Worm (Caenorhabditis elegans): ENCODE measurements around the gene srxa-19.

DNA sequence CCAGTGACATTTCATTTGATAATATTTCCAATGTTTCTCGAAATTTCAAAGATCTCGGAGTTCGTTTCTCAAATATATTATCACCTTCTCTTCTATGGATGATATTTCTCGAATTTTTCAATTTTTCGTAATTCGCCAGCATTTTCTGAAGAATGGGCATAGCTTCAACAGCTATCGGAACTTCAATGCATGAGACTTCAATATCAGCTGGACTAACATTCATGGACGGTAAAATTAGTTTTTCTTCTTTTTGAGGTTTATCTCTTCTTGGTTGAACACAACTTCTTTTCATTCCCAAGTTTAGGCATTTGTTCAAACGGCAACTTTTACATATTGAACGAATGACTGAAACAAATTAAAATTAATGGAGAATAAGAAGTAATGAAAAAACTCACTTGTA, 41.7 kb downstream of the srxa-19 start:
- TF ChIP-seq unc-39 (tag; optimal IDR thresholded peaks at IDR 0.05), result no peak
- no peak for TF ChIP-seq ztf-4 (tag; optimal IDR thresholded peaks at IDR 0.05)
- TF ChIP-seq ztf-11 (tag; optimal IDR thresholded peaks at IDR 0.05), result no peak
- TF ChIP-seq lin-39 (tag; optimal IDR thresholded peaks at IDR 0.05), result no peak
- TF ChIP-seq pha-4 (tag; optimal IDR thresholded peaks at IDR 0.05), result no peak
- no peak for TF ChIP-seq pqm-1 (tag; optimal IDR thresholded peaks at IDR 0.05)
- TF ChIP-seq nhr-77 (tag; optimal IDR thresholded peaks at IDR 0.05), result no peak
- TF ChIP-seq nhr-237 (tag; optimal IDR thresholded peaks at IDR 0.05), result no peak
- no peak for TF ChIP-seq mdl-1 (tag; optimal IDR thresholded peaks at IDR 0.05)
- TF ChIP-seq elt-2 (tag; optimal IDR thresholded peaks at IDR 0.05), result no peak

All from whole organism, L3 larva.